Fruit fly (Drosophila melanogaster) whole organism, embryonic: ENCODE results near the gene CG16904.

ENCODE experiments used
- CG10209 ChIP-seq: fragments of 200-800 bp; sonication (Bioruptor generic); optimal IDR thresholded peaks from 3 replicates; lab custom pipeline; 2017; ENCODE audit warnings: missing biosample characterization, mild to moderate bottlenecking, missing genetic modification characterization, missing genetic modification reagents
- CG11723 ChIP-seq: fragments of 200-800 bp; sonication (Bioruptor generic); optimal IDR thresholded peaks from 2 replicates; lab custom pipeline; 2017; ENCODE audit warnings: missing biosample characterization, mild to moderate bottlenecking, missing genetic modification characterization
- CG14014 ChIP-seq: fragments of 200-800 bp; sonication (Bioruptor generic); IDR thresholded peaks from 2 replicates; pipeline ENCODE4 v1.3.6; 2022; ENCODE audit warnings: missing biosample characterization, missing genetic modification characterization
- CG14965 ChIP-seq: fragments of 200-800 bp; sonication (Bioruptor generic); optimal IDR thresholded peaks from 2 replicates; lab custom pipeline; 2016; ENCODE audit warnings: missing biosample characterization, missing genetic modification characterization, borderline replicate concordance
- CG16815 ChIP-seq: fragments of 200-800 bp; sonication (Bioruptor generic); optimal IDR thresholded peaks from 3 replicates; lab custom pipeline; 2017; ENCODE audit warnings: missing biosample characterization, mild to moderate bottlenecking, missing genetic modification characterization
- CG17359 ChIP-seq: fragments of 200-800 bp; sonication (Bioruptor generic); optimal IDR thresholded peaks from 3 replicates; lab custom pipeline; 2018; ENCODE audit warnings: missing biosample characterization, mild to moderate bottlenecking, missing genetic modification characterization, moderate library complexity
- CG17385 ChIP-seq: fragments of 200-800 bp; sonication (Bioruptor generic); optimal IDR thresholded peaks from 3 replicates; lab custom pipeline; 2018; ENCODE audit warnings: missing biosample characterization, mild to moderate bottlenecking, missing genetic modification characterization
- CG1792 ChIP-seq: fragments of 200-800 bp; sonication (Bioruptor generic); optimal IDR thresholded peaks from 2 replicates; lab custom pipeline; 2016; ENCODE audit warnings: missing biosample characterization, missing genetic modification characterization
- CG30403 ChIP-seq: fragments of 200-800 bp; sonication (Bioruptor generic); optimal IDR thresholded peaks from 3 replicates; lab custom pipeline; 2016; ENCODE audit warnings: missing biosample characterization, missing genetic modification characterization
- CG32767 ChIP-seq: fragments of 200-800 bp; sonication (Bioruptor generic); IDR thresholded peaks from 2 replicates; pipeline ENCODE4 v1.3.6; 2022; ENCODE audit warnings: missing biosample characterization, missing genetic modification characterization
- CG3407 ChIP-seq: fragments of 200-800 bp; sonication (Bioruptor generic); optimal IDR thresholded peaks from 2 replicates; lab custom pipeline; 2018; ENCODE audit warnings: missing biosample characterization, mild to moderate bottlenecking, missing genetic modification characterization
- CG6683 ChIP-seq: fragments of 200-800 bp; sonication (Bioruptor generic); optimal IDR thresholded peaks from 2 replicates; lab custom pipeline; 2017; ENCODE audit warnings: missing biosample characterization, mild to moderate bottlenecking, missing genetic modification characterization, missing genetic modification reagents
- CG7786 ChIP-seq: fragments of 200-800 bp; sonication (Bioruptor generic); optimal IDR thresholded peaks from 2 replicates; lab custom pipeline; 2016; ENCODE audit warnings: missing biosample characterization, missing genetic modification characterization
- CG7963 ChIP-seq: fragments of 200-800 bp; sonication (Bioruptor generic); IDR thresholded peaks from 3 replicates; pipeline ENCODE4 v1.3.6; 2022; ENCODE audit warnings: missing biosample characterization, missing genetic modification characterization; ENCODE audit not compliant: partially characterized antibody
- CG8765 ChIP-seq: fragments of 200-800 bp; sonication (Bioruptor generic); IDR thresholded peaks from 2 replicates; pipeline ENCODE4 v1.3.6; 2022; ENCODE audit warnings: missing biosample characterization, missing genetic modification characterization
- Deaf1 ChIP-seq: fragments of 200-800 bp; optimal IDR thresholded peaks from 3 replicates; lab custom pipeline; 2019; ENCODE audit warnings: missing biosample characterization, mild to moderate bottlenecking, missing genetic modification characterization, moderate library complexity
- Hand ChIP-seq: fragments of 200-800 bp; sonication (Bioruptor generic); optimal IDR thresholded peaks from 2 replicates; lab custom pipeline; 2017; ENCODE audit warnings: mild to moderate bottlenecking, missing biosample characterization, missing genetic modification reagents, missing genetic modification characterization
- MESR4 ChIP-seq: fragments of 200-800 bp; sonication (Bioruptor generic); optimal IDR thresholded peaks from 2 replicates; lab custom pipeline; 2018; ENCODE audit warnings: missing biosample characterization, mild to moderate bottlenecking, missing genetic modification characterization, moderate library complexity
- Mrtf ChIP-seq: fragments of 200-800 bp; sonication (Bioruptor generic); IDR thresholded peaks from 3 replicates; pipeline ENCODE4 v1.3.6; 2022; ENCODE audit warnings: missing biosample characterization, missing genetic modification characterization
- Opbp ChIP-seq: fragments of 200-800 bp; sonication (Bioruptor generic); IDR thresholded peaks from 3 replicates; pipeline ENCODE4 v1.3.6; 2022; ENCODE audit warnings: missing biosample characterization, missing genetic modification characterization; ENCODE audit not compliant: partially characterized antibody
- Rx ChIP-seq: fragments of 200-800 bp; sonication (Bioruptor generic); IDR thresholded peaks from 2 replicates; pipeline ENCODE4 v1.3.6; 2022; ENCODE audit warnings: missing biosample characterization, missing genetic modification characterization
- Sry-β ChIP-seq: fragments of 200-800 bp; sonication (Bioruptor generic); optimal IDR thresholded peaks from 2 replicates; lab custom pipeline; 2018; ENCODE audit warnings: missing biosample characterization, mild to moderate bottlenecking, missing genetic modification characterization, moderate library complexity
- TFAM ChIP-seq: fragments of 200-800 bp; sonication (Bioruptor generic); optimal IDR thresholded peaks from 2 replicates; lab custom pipeline; 2017; ENCODE audit warnings: missing biosample characterization, missing genetic modification characterization, inconsistent platforms
- Taf1 ChIP-seq: fragments of 200-800 bp; sonication (Bioruptor generic); IDR thresholded peaks from 2 replicates; pipeline ENCODE4 v1.3.6; 2022; ENCODE audit warnings: missing biosample characterization, missing genetic modification characterization
- ase ChIP-seq: fragments of 200-800 bp; sonication (Bioruptor generic); IDR thresholded peaks from 3 replicates; pipeline ENCODE4 v1.3.6; 2022; ENCODE audit warnings: missing biosample characterization, missing genetic modification characterization
- dysf ChIP-seq: fragments of 200-800 bp; sonication (Bioruptor generic); IDR thresholded peaks from 3 replicates; pipeline ENCODE4 v1.3.6; 2022; ENCODE audit warnings: missing biosample characterization, missing genetic modification characterization
- esg ChIP-seq: fragments of 200-800 bp; sonication (Bioruptor generic); conservative IDR thresholded peaks from 2 replicates; pipeline ENCODE4 v1.3.6; 2022; ENCODE audit warnings: missing biosample characterization, missing genetic modification characterization
- exex ChIP-seq: fragments of 200-800 bp; sonication (Bioruptor generic); optimal IDR thresholded peaks from 4 replicates; lab custom pipeline; 2018; ENCODE audit warnings: missing biosample characterization, mild to moderate bottlenecking, missing genetic modification characterization, moderate library complexity
- fd64A ChIP-seq: fragments of 200-800 bp; sonication (Bioruptor generic); optimal IDR thresholded peaks from 3 replicates; lab custom pipeline; 2018; ENCODE audit warnings: missing biosample characterization, mild to moderate bottlenecking, missing genetic modification characterization
- gcm ChIP-seq: fragments of 200-800 bp; sonication (Bioruptor generic); optimal IDR thresholded peaks from 2 replicates; lab custom pipeline; 2019; ENCODE audit warnings: missing biosample characterization, mild to moderate bottlenecking, missing genetic modification characterization, moderate library complexity
- grau ChIP-seq: fragments of 200-800 bp; optimal IDR thresholded peaks from 3 replicates; lab custom pipeline; 2019; ENCODE audit warnings: missing biosample characterization, mild to moderate bottlenecking, missing genetic modification characterization, moderate library complexity
- gt ChIP-seq: fragments of 200-800 bp; sonication (Bioruptor generic); IDR thresholded peaks from 2 replicates; pipeline ENCODE4 v1.3.6; 2022; ENCODE audit warnings: missing biosample characterization, missing genetic modification characterization
- hkb ChIP-seq, 2 experiments: fragments of 200-800 bp in 1 of 2; fragments of >200 bp in 1 of 2; sonication (Bioruptor generic) in 1 of 2; IDR thresholded peaks in 1 of 2; optimal IDR thresholded peaks in 1 of 2; 2 replicates each; pipeline versions ENCODE4 v1.3.6 to Lab custom; 2017 to 2022; ENCODE audit warnings: missing biosample characterization in 1 of 2, missing genetic modification characterization in 1 of 2
- kah ChIP-seq: fragments of 200-800 bp; sonication (Bioruptor generic); optimal IDR thresholded peaks from 2 replicates; lab custom pipeline; 2018; ENCODE audit warnings: missing biosample characterization, mild to moderate bottlenecking, missing genetic modification characterization
- nerfin-1 ChIP-seq: fragments of 200-800 bp; sonication (Bioruptor generic); optimal IDR thresholded peaks from 3 replicates; lab custom pipeline; 2019; ENCODE audit warnings: missing biosample characterization, mild to moderate bottlenecking, missing genetic modification characterization, moderate library complexity
- nom ChIP-seq: fragments of 200-800 bp; sonication (Bioruptor generic); optimal IDR thresholded peaks from 2 replicates; lab custom pipeline; 2017; ENCODE audit warnings: missing biosample characterization, missing genetic modification characterization, mild to moderate bottlenecking, moderate library complexity, missing genetic modification reagents
- otp ChIP-seq: fragments of 200-800 bp; sonication (Bioruptor generic); IDR thresholded peaks from 3 replicates; pipeline ENCODE4, ENCODE4 v1.3.6; 2022; ENCODE audit warnings: missing biosample characterization, missing genetic modification characterization
- pan ChIP-seq, 4 experiments: fragments of >200 bp in 3 of 4; fragments of 200-800 bp in 1 of 4; sonication (Bioruptor generic) in 1 of 4; optimal IDR thresholded peaks in 3 of 4; IDR thresholded peaks in 1 of 4; 2 replicates each; pipeline versions ENCODE4 v1.3.6 to Lab custom; 2017 to 2022; ENCODE audit warnings: missing biosample characterization in 2 of 4, missing genetic modification characterization in 2 of 4, mixed read lengths in 1 of 4
- pnt ChIP-seq: fragments of 200-800 bp; sonication (Bioruptor generic); optimal IDR thresholded peaks from 3 replicates; lab custom pipeline; 2016; ENCODE audit warnings: missing biosample characterization, missing genetic modification characterization
- scrt ChIP-seq: fragments of 200-800 bp; sonication (Bioruptor generic); optimal IDR thresholded peaks from 2 replicates; lab custom pipeline; 2018; ENCODE audit warnings: missing biosample characterization, mild to moderate bottlenecking, missing genetic modification characterization, moderate library complexity
- sens ChIP-seq: fragments of 200-800 bp; sonication (Bioruptor generic); peaks from one replicate; lab custom pipeline; 2016; ENCODE audit warnings: missing biosample characterization, missing genetic modification characterization
- seq ChIP-seq: fragments of 200-800 bp; sonication (Bioruptor generic); IDR thresholded peaks from 2 replicates; pipeline ENCODE4 v1.3.6; 2022; ENCODE audit warnings: missing biosample characterization, missing genetic modification characterization
- sim ChIP-seq: fragments of 200-800 bp; sonication (Bioruptor generic); IDR thresholded peaks from 2 replicates; pipeline ENCODE4 v1.3.6; 2022; ENCODE audit warnings: missing biosample characterization, missing genetic modification characterization
- stwl ChIP-seq: fragments of 200-800 bp; sonication (Bioruptor generic); optimal IDR thresholded peaks from 3 replicates; lab custom pipeline; 2018; ENCODE audit warnings: missing biosample characterization, mild to moderate bottlenecking, missing genetic modification characterization, moderate library complexity
- trem ChIP-seq: fragments of 200-800 bp; optimal IDR thresholded peaks from 3 replicates; lab custom pipeline; 2019; ENCODE audit warnings: missing biosample characterization, mild to moderate bottlenecking, missing genetic modification characterization, moderate library complexity
- vnd ChIP-seq: fragments of 200-800 bp; sonication (Bioruptor generic); IDR thresholded peaks from 3 replicates; pipeline ENCODE4 v1.3.6; 2022; ENCODE audit warnings: missing biosample characterization, missing genetic modification characterization; ENCODE audit not compliant: partially characterized antibody

CG16904 gene

DNA sequence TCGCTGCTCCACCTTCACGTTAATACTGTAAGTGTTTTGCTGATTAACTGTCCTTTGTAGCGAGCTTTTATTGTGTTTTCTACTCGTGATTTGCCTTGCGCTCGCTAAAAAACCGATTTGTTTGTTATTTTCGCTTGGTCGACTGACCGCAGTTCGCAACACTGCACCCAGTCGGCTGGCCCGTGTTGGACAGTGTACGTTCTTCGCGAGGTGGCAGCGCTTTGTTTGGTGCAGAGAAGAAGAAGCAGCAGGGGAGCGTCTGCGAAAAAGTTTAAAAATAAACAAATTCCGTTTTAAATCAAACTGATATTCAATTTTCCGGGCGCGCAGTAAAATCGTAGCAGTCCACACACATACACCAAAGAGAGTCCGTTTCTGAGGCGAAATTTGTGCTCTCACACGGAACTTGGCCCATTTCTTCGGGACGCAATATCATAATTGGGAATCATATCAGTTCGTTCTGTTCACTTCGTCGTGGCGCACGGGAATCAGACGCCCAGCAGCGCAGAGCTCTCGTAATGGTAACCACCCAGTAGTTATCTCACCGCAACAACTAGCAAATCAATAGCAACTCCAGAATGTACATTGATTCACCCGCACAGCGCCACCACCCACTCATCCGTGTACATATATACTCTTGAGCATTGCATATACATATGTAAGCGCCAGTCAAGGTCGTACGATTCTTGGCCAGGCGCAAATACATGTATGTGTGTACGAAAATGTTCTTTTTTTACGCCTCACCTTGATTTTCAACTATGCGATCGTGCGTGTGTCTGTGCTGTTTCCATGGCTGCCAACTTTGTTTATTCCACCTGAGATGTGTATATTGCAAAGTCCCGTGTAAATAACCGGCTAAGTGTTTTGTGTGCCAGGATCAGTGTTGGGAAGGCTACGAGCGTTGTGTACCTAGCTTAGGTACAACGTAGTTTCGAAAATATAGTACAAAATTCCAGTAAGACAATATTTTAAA is 48.9 kb downstream of the CG16904 start, which contains the start of gene Naa80 (continued):
- peak; percentile 13 for TF ChIP-seq CG14965
- peak; percentile 58 for TF ChIP-seq CG30403 (GFP tag; lab: Kevin White, UChicago)
- no peak for TF ChIP-seq scrt (GFP tag; lab: Kevin White, UChicago)
- no peak for TF ChIP-seq gt
- TF ChIP-seq stwl (tag; lab: Kevin White, UChicago), result peak; percentile 77
- peak; percentile 76 for TF ChIP-seq CG7786 (GFP tag; lab: Kevin White, UChicago)
- no peak for TF ChIP-seq CG7963 (GFP tag; lab: Robert Waterston, UW)
- no peak for TF ChIP-seq fd64A (GFP tag; lab: Kevin White, UChicago)
- TF ChIP-seq CG8765 (GFP tag; lab: Robert Waterston, UW), result peak; percentile 38; the same call in 1 of the 2 replicates
- TF ChIP-seq TFAM (GFP tag; lab: Kevin White, UChicago), result no peak
- peak; percentile 26 for TF ChIP-seq CG17359 (tag; lab: Kevin White, UChicago)
- peak; percentile 99 for TF ChIP-seq CG17385
- TF ChIP-seq esg (GFP tag; lab: Robert Waterston, UW), result no peak
- 0 out of 3 replicates have a peak, but pooled peaks have one; percentile 6 for TF ChIP-seq otp
- peak; percentile 59 for TF ChIP-seq Opbp (GFP tag; lab: Robert Waterston, UW)
- TF ChIP-seq MESR4, result peak; percentile 81
- TF ChIP-seq trem, result peak; percentile 88
- TF ChIP-seq sens (GFP tag; lab: Kevin White, UChicago), result peak; percentile 85
- TF ChIP-seq sim (GFP tag; lab: Robert Waterston, UW), result no peak
- no peak for TF ChIP-seq Hand (GFP tag; lab: Kevin White, UChicago)
- peak; percentile 25 for TF ChIP-seq CG1792 (GFP tag; lab: Kevin White, UChicago)
- peak; percentile 60; the same call in 1 of the 2 replicates for TF ChIP-seq CG14014 (GFP tag; lab: Robert Waterston, UW)
- no peak for TF ChIP-seq CG6683 (GFP tag; lab: Kevin White, UChicago)
- TF ChIP-seq CG16815 (GFP tag; lab: Kevin White, UChicago), result peak; percentile 24
- TF ChIP-seq ase (GFP tag; lab: Robert Waterston, UW), result 0 out of 3 replicates have a peak, but pooled peaks have one; percentile 34
- no peak for TF ChIP-seq pan (optimal IDR thresholded peaks at IDR 0.05; lab: Kevin White, UChicago)
- TF ChIP-seq pan (GFP tag; optimal IDR thresholded peaks at IDR 0.05 in 1 of 2, IDR thresholded peaks at IDR 0.05 in 1 of 2), result peak in 1 of 2 experiments; percentile 54
- peak; percentile 44 for TF ChIP-seq pnt
- TF ChIP-seq Rx (GFP tag; lab: Robert Waterston, UW), result peak; percentile 70
- TF ChIP-seq CG32767 (GFP tag; lab: Robert Waterston, UW), result 0 out of 2 replicates have a peak, but pooled peaks have one; percentile 25
- peak; percentile 81 for TF ChIP-seq hkb (optimal IDR thresholded peaks at IDR 0.05; lab: Kevin White, UChicago)
- peak; percentile 37; the same call in 1 of the 2 replicates for TF ChIP-seq hkb (GFP tag; IDR thresholded peaks at IDR 0.05; lab: Robert Waterston, UW)
- 0 out of 2 replicates have a peak, but pooled peaks have one; percentile 33 for TF ChIP-seq seq (GFP tag; lab: Robert Waterston, UW)
- no peak for TF ChIP-seq Mrtf (GFP tag; lab: Robert Waterston, UW)
- no peak for TF ChIP-seq Sry-β (GFP tag; lab: Kevin White, UChicago)
- TF ChIP-seq nerfin-1 (tag; lab: Kevin White, UChicago), result peak; percentile 21
- TF ChIP-seq vnd (GFP tag; lab: Robert Waterston, UW), result no peak
- TF ChIP-seq exex (tag; lab: Kevin White, UChicago), result peak; percentile 49
- no peak for TF ChIP-seq Taf1 (GFP tag; lab: Robert Waterston, UW)
- TF ChIP-seq dysf (GFP tag; lab: Robert Waterston, UW), result peak; percentile 51; the same call in 1 of the 3 replicates
- peak; percentile 53 for TF ChIP-seq Deaf1 (tag; lab: Kevin White, UChicago)
- no peak for TF ChIP-seq CG3407 (GFP tag; lab: Kevin White, UChicago)
- peak; percentile 54 for TF ChIP-seq CG10209
- TF ChIP-seq CG11723 (GFP tag; lab: Kevin White, UChicago), result peak; percentile 45
- TF ChIP-seq grau, result peak; percentile 53
- TF ChIP-seq nom (GFP tag; lab: Kevin White, UChicago), result peak; percentile 71
- no peak for TF ChIP-seq gcm (GFP tag; lab: Kevin White, UChicago)
- peak; percentile 31 for TF ChIP-seq kah (GFP tag; lab: Kevin White, UChicago)
